Worm (Caenorhabditis elegans) whole organism, L2 larva: ENCODE data around the gene nrde-1.

ENCODE experiments used
- C34F6.9 ChIP-seq: fragments of 150-350 bp; optimal IDR thresholded peaks from 2 replicates; lab custom pipeline; 2014; ENCODE audit warnings: missing biosample characterization, missing genetic modification characterization
- F13H6.1 ChIP-seq: sonication (generic microtip); optimal IDR thresholded peaks from 2 replicates; lab custom pipeline; 2016; ENCODE audit warnings: missing genetic modification characterization, missing compliant biosample characterization
- R02D3.7 ChIP-seq: fragments of 150-350 bp; optimal IDR thresholded peaks from 2 replicates; lab custom pipeline; 2014; ENCODE audit warnings: missing biosample characterization, missing genetic modification characterization
- Y55F3AM.14 ChIP-seq: fragments of 200-800 bp; sonication (Bioruptor generic); optimal IDR thresholded peaks from 2 replicates; lab custom pipeline; 2018; ENCODE audit warnings: mild to moderate bottlenecking, missing genetic modification characterization, missing compliant biosample characterization
- ZK546.5 ChIP-seq: sonication (generic microtip); optimal IDR thresholded peaks from 2 replicates; lab custom pipeline; 2017; ENCODE audit warnings: missing biosample characterization, missing genetic modification characterization
- alr-1 ChIP-seq: fragments of 150-350 bp; optimal IDR thresholded peaks from 2 replicates; lab custom pipeline; 2014; ENCODE audit warnings: missing biosample characterization, missing genetic modification characterization
- aly-2 ChIP-seq: fragments of 150-350 bp; optimal IDR thresholded peaks from 2 replicates; lab custom pipeline; 2014; ENCODE audit warnings: missing biosample characterization, missing genetic modification characterization
- ama-1 ChIP-seq: fragments of 150-350 bp; optimal IDR thresholded peaks from 2 replicates; lab custom pipeline; 2018; ENCODE audit warnings: inconsistent platforms
- blmp-1 ChIP-seq: sonication (generic microtip); optimal IDR thresholded peaks from 2 replicates; lab custom pipeline; 2017; ENCODE audit warnings: missing genetic modification characterization, mild to moderate bottlenecking, missing compliant biosample characterization, antibody characterized with exemption, moderate library complexity; ENCODE audit not compliant: insufficient read depth
- ceh-16 ChIP-seq: fragments of 150-350 bp; optimal IDR thresholded peaks from 2 replicates; lab custom pipeline; 2014; ENCODE audit warnings: missing biosample characterization, missing genetic modification characterization
- ceh-82 ChIP-seq: fragments of 150-350 bp; optimal IDR thresholded peaks from 2 replicates; lab custom pipeline; 2014; ENCODE audit warnings: missing biosample characterization, missing genetic modification characterization
- crh-2 ChIP-seq: sonication (generic microtip); optimal IDR thresholded peaks from 2 replicates; lab custom pipeline; 2017; ENCODE audit warnings: missing biosample characterization, missing genetic modification characterization
- dmd-4 ChIP-seq: sonication (generic microtip); optimal IDR thresholded peaks from 2 replicates; lab custom pipeline; 2017; ENCODE audit warnings: missing biosample characterization, missing genetic modification characterization
- egl-27 ChIP-seq: sonication (generic microtip); optimal IDR thresholded peaks from 3 replicates; lab custom pipeline; 2017; ENCODE audit warnings: missing biosample characterization, missing genetic modification reagents, missing genetic modification characterization
- elt-1 ChIP-seq: fragments of 150-350 bp; optimal IDR thresholded peaks from 2 replicates; lab custom pipeline; 2014; ENCODE audit warnings: missing biosample characterization, missing genetic modification characterization
- elt-3 ChIP-seq: sonication (generic microtip); optimal IDR thresholded peaks from 2 replicates; lab custom pipeline; 2017; ENCODE audit warnings: missing biosample characterization, missing genetic modification characterization
- fos-1 ChIP-seq: fragments of 150-350 bp; optimal IDR thresholded peaks from 2 replicates; lab custom pipeline; 2014; ENCODE audit warnings: missing biosample characterization, missing genetic modification characterization
- gmeb-1 ChIP-seq: fragments of 150-350 bp; optimal IDR thresholded peaks from 2 replicates; lab custom pipeline; 2014; ENCODE audit warnings: missing biosample characterization, missing genetic modification characterization
- lin-11 ChIP-seq: fragments of 150-350 bp; sonication (generic microtip); optimal IDR thresholded peaks from 2 replicates; lab custom pipeline; 2014; ENCODE audit warnings: missing biosample characterization, missing genetic modification characterization, inconsistent platforms, mixed read lengths
- lin-13 ChIP-seq: fragments of 150-350 bp; optimal IDR thresholded peaks from 2 replicates; lab custom pipeline; 2014; ENCODE audit warnings: missing biosample characterization, missing genetic modification reagents, missing genetic modification characterization
- lin-39 ChIP-seq: fragments of 150-350 bp; optimal IDR thresholded peaks from 2 replicates; lab custom pipeline; 2014; ENCODE audit warnings: missing biosample characterization, missing genetic modification reagents, missing genetic modification characterization
- lsy-2 ChIP-seq, 2 experiments: fragments of 150-350 bp in 1 of 2; sonication (generic microtip) in 1 of 2; optimal IDR thresholded peaks; 2 replicates each; lab custom pipeline; 2014 to 2017; ENCODE audit warnings: missing biosample characterization in 2 of 2, missing genetic modification characterization in 2 of 2
- mab-5 ChIP-seq: fragments of 150-350 bp; optimal IDR thresholded peaks from 2 replicates; lab custom pipeline; 2014; ENCODE audit warnings: missing biosample characterization, missing genetic modification characterization
- mbf-1 ChIP-seq: sonication (generic microtip); optimal IDR thresholded peaks from 2 replicates; lab custom pipeline; 2017; ENCODE audit warnings: missing biosample characterization, missing genetic modification characterization
- mdl-1 ChIP-seq, 2 experiments: fragments of 150-350 bp in 1 of 2; sonication (generic microtip) in 1 of 2; optimal IDR thresholded peaks; 2 replicates each; lab custom pipeline; 2017; ENCODE audit warnings: missing biosample characterization in 2 of 2, missing genetic modification characterization in 2 of 2
- nhr-10 ChIP-seq: sonication (generic microtip); optimal IDR thresholded peaks from 2 replicates; lab custom pipeline; 2017; ENCODE audit warnings: missing biosample characterization, missing genetic modification characterization
- nhr-11 ChIP-seq: fragments of 150-350 bp; optimal IDR thresholded peaks from 2 replicates; lab custom pipeline; 2014; ENCODE audit warnings: missing biosample characterization, missing genetic modification characterization
- nhr-12 ChIP-seq: fragments of 150-350 bp; optimal IDR thresholded peaks from 2 replicates; lab custom pipeline; 2014; ENCODE audit warnings: missing biosample characterization, missing genetic modification characterization
- nhr-129 ChIP-seq: fragments of 150-350 bp; optimal IDR thresholded peaks from 2 replicates; lab custom pipeline; 2014; ENCODE audit warnings: missing biosample characterization, missing genetic modification characterization
- nhr-21 ChIP-seq: fragments of 150-350 bp; optimal IDR thresholded peaks from 2 replicates; lab custom pipeline; 2014; ENCODE audit warnings: missing biosample characterization, missing genetic modification characterization
- nhr-23 ChIP-seq: fragments of 150-350 bp; optimal IDR thresholded peaks from 2 replicates; lab custom pipeline; 2014; ENCODE audit warnings: missing biosample characterization, missing genetic modification reagents, missing genetic modification characterization
- nhr-237 ChIP-seq: fragments of 150-350 bp; optimal IDR thresholded peaks from 2 replicates; lab custom pipeline; 2014; ENCODE audit warnings: missing biosample characterization, missing genetic modification characterization
- nhr-25 ChIP-seq: fragments of 150-350 bp; sonication (generic microtip); optimal IDR thresholded peaks from 3 replicates; lab custom pipeline; 2014; ENCODE audit warnings: missing biosample characterization, missing genetic modification characterization
- nhr-6 ChIP-seq: fragments of 150-350 bp; optimal IDR thresholded peaks from 2 replicates; lab custom pipeline; 2014; ENCODE audit warnings: missing biosample characterization, missing genetic modification characterization
- nhr-77 ChIP-seq: fragments of 150-350 bp; optimal IDR thresholded peaks from 2 replicates; lab custom pipeline; 2014; ENCODE audit warnings: missing biosample characterization, missing genetic modification characterization
- peb-1 ChIP-seq: fragments of 150-350 bp; optimal IDR thresholded peaks from 2 replicates; lab custom pipeline; 2014; ENCODE audit warnings: missing biosample characterization, missing genetic modification characterization
- sem-4 ChIP-seq: fragments of 150-350 bp; optimal IDR thresholded peaks from 2 replicates; lab custom pipeline; 2014; ENCODE audit warnings: missing biosample characterization, missing genetic modification reagents, missing genetic modification characterization
- skn-1 ChIP-seq: sonication (generic microtip); optimal IDR thresholded peaks from 2 replicates; lab custom pipeline; 2017; ENCODE audit warnings: missing biosample characterization, missing genetic modification characterization
- sma-3 ChIP-seq: sonication (generic microtip); optimal IDR thresholded peaks from 2 replicates; lab custom pipeline; 2016; ENCODE audit warnings: missing genetic modification reagents, missing genetic modification characterization, missing compliant biosample characterization
- sma-9 ChIP-seq, 2 experiments: fragments of 150-350 bp in 1 of 2; sonication (generic microtip) in 1 of 2; optimal IDR thresholded peaks; 2 replicates each; lab custom pipeline; 2014 to 2016; ENCODE audit warnings: missing genetic modification characterization in 2 of 2, mild to moderate bottlenecking in 1 of 2, missing biosample characterization in 1 of 2, missing compliant biosample characterization in 1 of 2, missing genetic modification reagents in 1 of 2, moderate library complexity in 1 of 2
- snpc-4 ChIP-seq: fragments of 150-350 bp; optimal IDR thresholded peaks from 2 replicates; lab custom pipeline; 2014; ENCODE audit warnings: missing biosample characterization, missing genetic modification characterization
- unc-39 ChIP-seq: fragments of 150-350 bp; optimal IDR thresholded peaks from 2 replicates; lab custom pipeline; 2014; ENCODE audit warnings: missing biosample characterization, missing genetic modification characterization
- unc-55 ChIP-seq: fragments of 150-350 bp; sonication (generic microtip); optimal IDR thresholded peaks from 3 replicates; lab custom pipeline; 2014; ENCODE audit warnings: missing biosample characterization, missing genetic modification reagents, missing genetic modification characterization
- unc-62 ChIP-seq: fragments of 150-350 bp; optimal IDR thresholded peaks from 2 replicates; lab custom pipeline; 2014; ENCODE audit warnings: missing biosample characterization, missing genetic modification reagents, missing genetic modification characterization
- zag-1 ChIP-seq: fragments of 150-350 bp; optimal IDR thresholded peaks from 2 replicates; lab custom pipeline; 2014; ENCODE audit warnings: missing biosample characterization, missing genetic modification characterization
- ztf-1 ChIP-seq: fragments of 200-800 bp; sonication (Bioruptor generic); conservative IDR thresholded peaks from 2 replicates; pipeline ENCODE4 v1.3.6; 2022; ENCODE audit warnings: missing genetic modification characterization, missing compliant biosample characterization
- ztf-11 ChIP-seq: sonication (generic microtip); optimal IDR thresholded peaks from 2 replicates; lab custom pipeline; 2017; ENCODE audit warnings: missing biosample characterization, missing genetic modification characterization
- ztf-4 ChIP-seq: fragments of 150-350 bp; optimal IDR thresholded peaks from 2 replicates; lab custom pipeline; 2014; ENCODE audit warnings: missing biosample characterization, missing genetic modification characterization

nrde-1 gene

ce11 chrIII:3713163-3713562, at the start of gene nrde-1:
nrde-1 (plus strand) TSS chrIII:3713463.
- no peak for TF ChIP-seq lin-39 (tag; lab: Kevin White, UChicago)
- TF ChIP-seq nhr-25 (tag; lab: Kevin White, UChicago) = no peak
- TF ChIP-seq lsy-2 (tag; optimal IDR thresholded peaks at IDR 0.05; lab: Kevin White, UChicago) = no peak
- no peak for TF ChIP-seq aly-2 (tag; lab: Kevin White, UChicago)
- no peak for TF ChIP-seq blmp-1 (tag; lab: Kevin White, UChicago)
- TF ChIP-seq nhr-10 (tag; lab: Kevin White, UChicago) = no peak
- TF ChIP-seq sem-4 (tag; lab: Kevin White, UChicago) = no peak
- TF ChIP-seq egl-27 = no peak
- no peak for TF ChIP-seq nhr-12 (tag; lab: Kevin White, UChicago)
- TF ChIP-seq crh-2 (tag; lab: Kevin White, UChicago) = no peak
- no peak for TF ChIP-seq F13H6.1 (tag; lab: Kevin White, UChicago)
- TF ChIP-seq fos-1 (tag; lab: Kevin White, UChicago) = no peak
- TF ChIP-seq snpc-4 (tag; lab: Kevin White, UChicago) = no peak
- TF ChIP-seq lin-11 (tag; lab: Kevin White, UChicago) = no peak
- no peak for TF ChIP-seq elt-3 (tag; lab: Kevin White, UChicago)
- TF ChIP-seq ztf-1 (GFP tag; lab: Robert Waterston, UW) = no peak

- TF ChIP-seq gmeb-1 (tag; lab: Kevin White, UChicago) = peak; percentile 50
- peak; percentile 53 for TF ChIP-seq F13H6.1 (tag; lab: Kevin White, UChicago)
- no peak for TF ChIP-seq unc-62 (GFP tag; lab: Kevin White, UChicago)
- peak; percentile 30 for TF ChIP-seq C34F6.9 (tag; lab: Kevin White, UChicago)
- TF ChIP-seq zag-1 = no peak
- no peak for TF ChIP-seq R02D3.7 (tag; lab: Kevin White, UChicago)
- peak; percentile 52 for TF ChIP-seq lin-13
- no peak for TF ChIP-seq mbf-1 (tag; lab: Kevin White, UChicago)
- no peak for TF ChIP-seq mab-5 (tag; lab: Kevin White, UChicago)
- TF ChIP-seq snpc-4 (tag; lab: Kevin White, UChicago) = no peak
- peak; percentile 47 for TF ChIP-seq unc-55 (GFP tag; lab: Kevin White, UChicago)
- no peak for TF ChIP-seq nhr-23 (tag; lab: Kevin White, UChicago)
- TF ChIP-seq lin-39 (tag; lab: Kevin White, UChicago) = no peak
- TF ChIP-seq lin-11 (tag; lab: Kevin White, UChicago) = peak; percentile 36
- no peak for TF ChIP-seq ztf-4 (tag; lab: Kevin White, UChicago)
- no peak for TF ChIP-seq blmp-1 (tag; lab: Kevin White, UChicago)
- TF ChIP-seq ama-1 (lab: Kevin White, UChicago) = no peak
- no peak for TF ChIP-seq nhr-10 (tag; lab: Kevin White, UChicago)
- no peak for TF ChIP-seq ceh-82 (tag; lab: Kevin White, UChicago)
- no peak for TF ChIP-seq egl-27
- TF ChIP-seq elt-3 (tag; lab: Kevin White, UChicago) = no peak
- TF ChIP-seq nhr-129 (tag; lab: Kevin White, UChicago) = peak; percentile 40
- no peak for TF ChIP-seq mdl-1 (tag; optimal IDR thresholded peaks at IDR 0.05; lab: Kevin White, UChicago)
- no peak for TF ChIP-seq crh-2 (tag; lab: Kevin White, UChicago)
- TF ChIP-seq skn-1 = no peak
- TF ChIP-seq ztf-1 (GFP tag; lab: Robert Waterston, UW) = no peak
- no peak for TF ChIP-seq nhr-6 (tag; lab: Kevin White, UChicago)
- peak; percentile 47 for TF ChIP-seq sma-3 (GFP tag; lab: Kevin White, UChicago)
- TF ChIP-seq aly-2 (tag; lab: Kevin White, UChicago) = no peak
- peak in 1 of 2 experiments; percentile 64 for TF ChIP-seq lsy-2 (tag; optimal IDR thresholded peaks at IDR 0.05; lab: Kevin White, UChicago)
- TF ChIP-seq sma-9 (GFP tag; optimal IDR thresholded peaks at IDR 0.05; lab: Kevin White, UChicago) = no peak
- no peak for TF ChIP-seq sma-9 (tag; optimal IDR thresholded peaks at IDR 0.05; lab: Kevin White, UChicago)
- TF ChIP-seq ztf-11 (tag; lab: Kevin White, UChicago) = no peak
- TF ChIP-seq nhr-237 = no peak
- TF ChIP-seq Y55F3AM.14 (GFP tag; lab: Kevin White, UChicago) = no peak
- no peak for TF ChIP-seq nhr-12 (tag; lab: Kevin White, UChicago)
- TF ChIP-seq dmd-4 = no peak
- TF ChIP-seq ceh-16 = no peak
- TF ChIP-seq fos-1 (tag; lab: Kevin White, UChicago) = no peak
- no peak for TF ChIP-seq nhr-77 (tag; lab: Kevin White, UChicago)
- no peak for TF ChIP-seq nhr-11 (tag; lab: Kevin White, UChicago)
- TF ChIP-seq unc-39 (tag; lab: Kevin White, UChicago) = no peak
- no peak for TF ChIP-seq alr-1 (tag; lab: Kevin White, UChicago)
- TF ChIP-seq nhr-21 (tag; lab: Kevin White, UChicago) = no peak
- no peak for TF ChIP-seq elt-1 (tag; lab: Kevin White, UChicago)
- TF ChIP-seq ZK546.5 (tag; lab: Kevin White, UChicago) = no peak
- TF ChIP-seq nhr-25 (tag; lab: Kevin White, UChicago) = peak; percentile 20
- no peak for TF ChIP-seq peb-1 (tag; lab: Kevin White, UChicago)
- TF ChIP-seq sem-4 (tag; lab: Kevin White, UChicago) = no peak
- TF ChIP-seq, all 48 proteins: peak for 10
These were observed 49.0 kb upstream of the nrde-1 start, which contains the start of gene C46F11.4 for ce11 chrIII:3664224-3664623. C46F11.4 (minus strand) TSS chrIII:3664304.
